Worm (Caenorhabditis elegans): Measurements from ENCODE around the gene H20E11.3.

DNA sequence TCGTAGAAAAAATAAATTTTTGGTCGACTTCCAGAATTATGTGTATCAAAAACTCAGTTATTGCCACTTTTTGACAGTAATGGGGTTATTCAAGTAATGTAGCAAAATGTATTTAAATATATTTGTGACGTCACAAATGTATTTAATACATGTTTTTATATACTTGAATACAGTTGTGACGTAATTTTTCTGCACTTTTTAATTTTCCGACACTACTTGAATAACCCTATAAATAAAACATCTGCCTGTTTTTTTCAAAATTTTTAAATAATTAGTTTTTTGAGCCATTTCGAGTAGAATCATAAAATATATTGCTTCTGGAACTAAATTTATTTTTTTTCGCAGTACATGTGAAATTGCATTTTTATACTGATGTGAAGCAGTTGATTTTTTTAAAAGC, 21.3 kb upstream of the H20E11.3 start:
- TF ChIP-seq sea-2 (GFP tag; optimal IDR thresholded peaks at IDR 0.05) (no peak), unc-39 (tag; optimal IDR thresholded peaks at IDR 0.05) (no peak), ceh-9 (tag; optimal IDR thresholded peaks at IDR 0.05) (no peak), ztf-4 (tag; optimal IDR thresholded peaks at IDR 0.05) (no peak), lin-39 (tag; optimal IDR thresholded peaks at IDR 0.05) (no peak)
